Fruit fly (Drosophila melanogaster) whole organism, pupa: ENCODE results near the gene Hsp67Ba.

Experiments used
- CG10348 ChIP-seq: fragments of 200-800 bp; sonication (Bioruptor generic); IDR thresholded peaks from 2 replicates; pipeline ENCODE4 v1.3.6; 2022; ENCODE audit warnings: missing biosample characterization, missing genetic modification characterization
- CG12605 ChIP-seq: fragments of 200-800 bp; sonication (Bioruptor generic); IDR thresholded peaks from 2 replicates; pipeline ENCODE4 v1.3.6; 2022; ENCODE audit warnings: missing biosample characterization, missing genetic modification characterization
- CG13204 ChIP-seq: fragments of 200-800 bp; sonication (Bioruptor generic); optimal IDR thresholded peaks from 2 replicates; lab custom pipeline; 2018; ENCODE audit warnings: missing biosample characterization, mild to moderate bottlenecking, missing genetic modification characterization, moderate library complexity
- CG14655 ChIP-seq: fragments of 200-800 bp; sonication (Bioruptor generic); optimal IDR thresholded peaks from 3 replicates; lab custom pipeline; 2017; ENCODE audit warnings: mild to moderate bottlenecking, missing biosample characterization, missing genetic modification reagents, missing genetic modification characterization
- CG15710 ChIP-seq: fragments of 200-800 bp; sonication (Bioruptor generic); optimal IDR thresholded peaks from 2 replicates; lab custom pipeline; 2018; ENCODE audit warnings: missing biosample characterization, mild to moderate bottlenecking, missing genetic modification characterization, moderate library complexity
- CG17806 ChIP-seq: fragments of 200-800 bp; sonication (Bioruptor generic); optimal IDR thresholded peaks from 2 replicates; lab custom pipeline; 2018; ENCODE audit warnings: missing biosample characterization, mild to moderate bottlenecking, missing genetic modification characterization, moderate library complexity
- CG32121 ChIP-seq: fragments of 200-800 bp; sonication (Bioruptor generic); IDR thresholded peaks from 2 replicates; pipeline ENCODE4 v1.3.6; 2022; ENCODE audit warnings: missing biosample characterization, missing genetic modification characterization
- CG34367 ChIP-seq: fragments of 200-800 bp; sonication (Bioruptor generic); optimal IDR thresholded peaks from 2 replicates; lab custom pipeline; 2018; ENCODE audit warnings: missing biosample characterization, mild to moderate bottlenecking, missing genetic modification characterization
- CG4496 ChIP-seq: fragments of 200-800 bp; sonication (Bioruptor generic); IDR thresholded peaks from 3 replicates; pipeline ENCODE4 v1.3.6; 2022; ENCODE audit warnings: missing biosample characterization, missing genetic modification characterization
- CG8159 ChIP-seq: fragments of 200-800 bp; sonication (Bioruptor generic); optimal IDR thresholded peaks from 3 replicates; lab custom pipeline; 2018; ENCODE audit warnings: missing biosample characterization, mild to moderate bottlenecking, missing genetic modification characterization, moderate library complexity
- CG8301 ChIP-seq: fragments of 200-800 bp; sonication (Bioruptor generic); optimal IDR thresholded peaks from 2 replicates; lab custom pipeline; 2018; ENCODE audit warnings: missing biosample characterization, mild to moderate bottlenecking, missing genetic modification characterization
- CG9948 ChIP-seq: fragments of 200-800 bp; sonication (Bioruptor generic); optimal IDR thresholded peaks from 2 replicates; lab custom pipeline; 2018; ENCODE audit warnings: missing biosample characterization, mild to moderate bottlenecking, missing genetic modification characterization, moderate library complexity
- D1 ChIP-seq: fragments of 200-800 bp; sonication (Bioruptor generic); optimal IDR thresholded peaks from 2 replicates; lab custom pipeline; 2018; ENCODE audit warnings: missing biosample characterization, mild to moderate bottlenecking, missing genetic modification characterization, moderate library complexity
- EcR ChIP-seq: fragments of 200-800 bp; sonication (Bioruptor generic); optimal IDR thresholded peaks from 3 replicates; lab custom pipeline; 2019; ENCODE audit warnings: missing biosample characterization, missing genetic modification characterization, mild to moderate bottlenecking, moderate library complexity, missing genetic modification reagents
- Ets98B ChIP-seq: fragments of 200-800 bp; sonication (Bioruptor generic); IDR thresholded peaks from 2 replicates; pipeline ENCODE4 v1.3.6; 2022; ENCODE audit warnings: missing biosample characterization, missing genetic modification characterization
- Pif1A ChIP-seq: fragments of 200-800 bp; sonication (Bioruptor generic); optimal IDR thresholded peaks from 3 replicates; lab custom pipeline; 2016; ENCODE audit warnings: missing biosample characterization, missing genetic modification characterization
- Pif1B ChIP-seq: fragments of 200-800 bp; sonication (Bioruptor generic); optimal IDR thresholded peaks from 3 replicates; lab custom pipeline; 2016; ENCODE audit warnings: missing biosample characterization, missing genetic modification characterization
- Snoo ChIP-seq: fragments of 200-800 bp; sonication (Bioruptor generic); optimal IDR thresholded peaks from 3 replicates; lab custom pipeline; 2017; ENCODE audit warnings: missing biosample characterization, mild to moderate bottlenecking, missing genetic modification characterization, inconsistent platforms
- fd96Ca ChIP-seq: fragments of 200-800 bp; sonication (Bioruptor generic); IDR thresholded peaks from 3 replicates; pipeline ENCODE4 v1.3.6; 2022; ENCODE audit warnings: missing biosample characterization, missing genetic modification characterization
- gl ChIP-seq: fragments of 200-800 bp; sonication (Bioruptor generic); optimal IDR thresholded peaks from 2 replicates; lab custom pipeline; 2018; ENCODE audit warnings: missing biosample characterization, mild to moderate bottlenecking, missing genetic modification characterization
- rn ChIP-seq: fragments of 200-800 bp; sonication (Bioruptor generic); IDR thresholded peaks from 2 replicates; pipeline ENCODE4 v1.3.6; 2022; ENCODE audit warnings: missing biosample characterization, missing genetic modification characterization

Hsp67Ba gene

DNA sequence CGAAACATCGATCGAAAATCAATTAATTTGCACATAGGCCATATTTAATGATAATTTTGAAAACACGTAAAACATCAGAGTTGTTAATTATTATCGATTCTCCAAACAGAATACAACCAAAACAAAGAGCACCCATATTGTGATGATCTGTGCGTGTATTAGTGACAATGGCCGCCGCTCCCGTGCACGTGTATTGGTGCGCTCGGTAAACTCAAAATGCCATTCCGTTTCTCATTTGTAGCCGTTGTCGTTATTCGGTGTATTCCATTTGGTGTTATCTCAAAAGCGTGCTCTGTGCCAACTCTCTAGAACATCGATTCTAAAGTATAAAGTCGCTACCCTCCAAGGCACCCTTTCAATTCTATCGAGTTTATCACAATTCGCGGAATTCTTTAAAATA is 38.5 kb downstream of the Hsp67Ba start:
- TF ChIP-seq CG34367 (no peak), CG15710 (tag; lab: Kevin White, UChicago) (no peak), CG4496 (GFP tag; lab: Robert Waterston, UW) (peak; percentile 74)
- TF ChIP-seq, all 21 proteins: peak for 1

- TF ChIP-seq CG15710 (tag; lab: Kevin White, UChicago) = no peak
- peak; percentile 55; the same call in 1 of the 2 replicates for TF ChIP-seq CG12605 (GFP tag; lab: Robert Waterston, UW)
- TF ChIP-seq CG9948 = no peak
- TF ChIP-seq Pif1A (GFP tag; lab: Kevin White, UChicago) = peak; percentile 10
- TF ChIP-seq CG10348 (GFP tag; lab: Robert Waterston, UW) = no peak
- no peak for TF ChIP-seq rn (GFP tag; lab: Robert Waterston, UW)
- TF ChIP-seq CG32121 (GFP tag; lab: Robert Waterston, UW) = no peak
- peak; percentile 8 for TF ChIP-seq Pif1B (GFP tag; lab: Kevin White, UChicago)
- TF ChIP-seq CG4496 (GFP tag; lab: Robert Waterston, UW) = peak; percentile 64
- TF ChIP-seq fd96Ca (GFP tag; lab: Robert Waterston, UW) = peak; percentile 17; the same call in 1 of the 3 replicates
- peak; percentile 53; the same call in 1 of the 2 replicates for TF ChIP-seq Ets98B (GFP tag; lab: Robert Waterston, UW)
- TF ChIP-seq CG14655 (GFP tag; lab: Kevin White, UChicago) = no peak
- TF ChIP-seq CG13204 (GFP tag; lab: Kevin White, UChicago) = no peak
- no peak for TF ChIP-seq EcR (GFP tag; lab: Kevin White, UChicago)
- TF ChIP-seq CG8159 (tag; lab: Kevin White, UChicago) = no peak
- no peak for TF ChIP-seq CG17806
These were observed 39.1 kb downstream of the Hsp67Ba start for dm6 chr3L:9340232-9340631.

dm6 chr3L:9339021-9339420 is 40.3 kb downstream of the Hsp67Ba start:
- no peak for TF ChIP-seq CG8159 (tag; lab: Kevin White, UChicago)
- no peak for TF ChIP-seq CG14655 (GFP tag; lab: Kevin White, UChicago)
- TF ChIP-seq CG10348 (GFP tag; lab: Robert Waterston, UW) = no peak
- TF ChIP-seq CG17806 = no peak
- TF ChIP-seq CG4496 (GFP tag; lab: Robert Waterston, UW) = no peak
- TF ChIP-seq CG15710 (tag; lab: Kevin White, UChicago) = no peak
- TF ChIP-seq D1 (tag; lab: Kevin White, UChicago) = no peak
- TF ChIP-seq CG8301 (tag; lab: Kevin White, UChicago) = no peak
- no peak for TF ChIP-seq CG12605 (GFP tag; lab: Robert Waterston, UW)
- no peak for TF ChIP-seq gl
- TF ChIP-seq Pif1B (GFP tag; lab: Kevin White, UChicago) = no peak

DNA sequence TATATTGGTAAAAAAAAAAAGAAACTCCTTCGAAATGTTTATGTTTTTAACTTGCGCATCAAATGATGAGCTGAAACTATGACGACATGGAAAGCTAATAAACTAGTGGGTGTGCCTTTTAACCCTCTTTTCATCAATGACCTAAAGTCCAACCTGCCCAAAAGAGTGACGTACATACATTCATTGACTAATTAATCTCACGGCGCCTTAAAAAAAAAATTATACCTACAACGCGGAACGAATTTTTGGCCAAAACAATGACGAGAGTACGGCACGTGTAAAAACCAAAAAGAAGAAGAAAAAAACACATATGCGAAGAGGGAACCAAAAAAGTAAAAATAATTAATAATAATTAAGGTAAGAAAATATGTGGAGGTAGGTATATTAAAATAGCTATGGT is 40.8 kb downstream of the Hsp67Ba start, which contains the start of gene PGRP-LC:
Gene PGRP-LC, plus strand, starts transcription at position 301 of the 400 bp plus-strand sequence.
- no peak for TF ChIP-seq CG15710 (tag; lab: Kevin White, UChicago)
- no peak for TF ChIP-seq EcR (GFP tag; lab: Kevin White, UChicago)
- no peak for TF ChIP-seq CG32121 (GFP tag; lab: Robert Waterston, UW)
- no peak for TF ChIP-seq CG34367
- no peak for TF ChIP-seq Ets98B (GFP tag; lab: Robert Waterston, UW)
- TF ChIP-seq CG9948 = no peak
- no peak for TF ChIP-seq CG17806
- TF ChIP-seq fd96Ca (GFP tag; lab: Robert Waterston, UW) = no peak
- TF ChIP-seq gl = no peak
- TF ChIP-seq CG14655 (GFP tag; lab: Kevin White, UChicago) = no peak
- TF ChIP-seq CG8301 (tag; lab: Kevin White, UChicago) = no peak
- TF ChIP-seq CG4496 (GFP tag; lab: Robert Waterston, UW) = no peak
- no peak for TF ChIP-seq Pif1B (GFP tag; lab: Kevin White, UChicago)
- no peak for TF ChIP-seq Snoo (tag; lab: Kevin White, UChicago)
- no peak for TF ChIP-seq CG10348 (GFP tag; lab: Robert Waterston, UW)
- TF ChIP-seq CG12605 (GFP tag; lab: Robert Waterston, UW) = no peak
- TF ChIP-seq CG8159 (tag; lab: Kevin White, UChicago) = no peak
- no peak for TF ChIP-seq D1 (tag; lab: Kevin White, UChicago)
- TF ChIP-seq Pif1A (GFP tag; lab: Kevin White, UChicago) = no peak

- TF ChIP-seq rn (GFP tag; lab: Robert Waterston, UW) (no peak), CG8301 (tag; lab: Kevin White, UChicago) (no peak), CG9948 (no peak), CG32121 (GFP tag; lab: Robert Waterston, UW) (no peak), CG14655 (GFP tag; lab: Kevin White, UChicago) (no peak), EcR (GFP tag; lab: Kevin White, UChicago) (peak; percentile 79), CG15710 (tag; lab: Kevin White, UChicago) (no peak), D1 (tag; lab: Kevin White, UChicago) (no peak), CG8159 (tag; lab: Kevin White, UChicago) (no peak), CG17806 (no peak), Ets98B (GFP tag; lab: Robert Waterston, UW) (no peak; the same call in 1 of the 2 replicates), Snoo (tag; lab: Kevin White, UChicago) (no peak), CG4496 (GFP tag; lab: Robert Waterston, UW) (peak; percentile 38; the same call in 1 of the 3 replicates), CG13204 (GFP tag; lab: Kevin White, UChicago) (no peak)
These were observed 41.3 kb downstream of the Hsp67Ba start for dm6 chr3L:9337942-9338468.

- TF ChIP-seq CG10348 (GFP tag; lab: Robert Waterston, UW) = no peak
- peak; percentile 59 for TF ChIP-seq CG12605 (GFP tag; lab: Robert Waterston, UW)
- no peak for TF ChIP-seq rn (GFP tag; lab: Robert Waterston, UW)
- TF ChIP-seq CG8159 (tag; lab: Kevin White, UChicago) = peak; percentile 24
- no peak for TF ChIP-seq CG34367
- no peak for TF ChIP-seq D1 (tag; lab: Kevin White, UChicago)
- TF ChIP-seq EcR (GFP tag; lab: Kevin White, UChicago) = peak; percentile 77
- TF ChIP-seq Pif1A (GFP tag; lab: Kevin White, UChicago) = no peak
- no peak for TF ChIP-seq CG17806
- TF ChIP-seq CG8301 (tag; lab: Kevin White, UChicago) = no peak
- TF ChIP-seq Snoo (tag; lab: Kevin White, UChicago) = no peak
- TF ChIP-seq Pif1B (GFP tag; lab: Kevin White, UChicago) = no peak
- TF ChIP-seq CG13204 (GFP tag; lab: Kevin White, UChicago) = peak; percentile 43
- TF ChIP-seq CG4496 (GFP tag; lab: Robert Waterston, UW) = no peak
- no peak; the same call in 1 of the 2 replicates for TF ChIP-seq Ets98B (GFP tag; lab: Robert Waterston, UW)
- TF ChIP-seq fd96Ca (GFP tag; lab: Robert Waterston, UW) = 0 out of 3 replicates have a peak, but pooled peaks have one; percentile 14
- TF ChIP-seq CG32121 (GFP tag; lab: Robert Waterston, UW) = peak; percentile 23; the same call in 1 of the 2 replicates
- peak; percentile 10 for TF ChIP-seq gl
- peak; percentile 1 for TF ChIP-seq CG14655 (GFP tag; lab: Kevin White, UChicago)
- TF ChIP-seq CG9948 = no peak
These were observed 43.6 kb downstream of the Hsp67Ba start for dm6 chr3L:9335711-9336110.
